Worm (Caenorhabditis elegans) whole organism, midembryonic: Measurements from ENCODE around the gene col-157.
"Not testable (repeated sequence)": the region's sequence is repeated elsewhere in the genome, so short reads cannot be mapped to it uniquely, and the experiment has no call there.

Source experiments
- T22C8.4 ChIP-seq: fragments of 200-800 bp; sonication (Bioruptor generic); IDR thresholded peaks from 2 replicates; pipeline ENCODE4 v1.3.6; 2022; ENCODE audit warnings: missing genetic modification characterization, missing compliant biosample characterization
- cog-1 ChIP-seq: sonication (generic microtip); optimal IDR thresholded peaks from 2 replicates; lab custom pipeline; 2016; ENCODE audit warnings: missing genetic modification characterization, missing compliant biosample characterization
- flt-1 ChIP-seq: fragments of 200-800 bp; sonication (Bioruptor generic); IDR thresholded peaks from 2 replicates; pipeline ENCODE4 v1.3.6; 2022; ENCODE audit warnings: missing genetic modification characterization, missing compliant biosample characterization
- klf-2 ChIP-seq: fragments of 200-800 bp; sonication (Bioruptor generic); conservative IDR thresholded peaks from 2 replicates; pipeline ENCODE4 v1.3.6; 2022; ENCODE audit warnings: missing genetic modification reagents, missing genetic modification characterization, missing compliant biosample characterization
- med-1 ChIP-seq: sonication (generic microtip); optimal IDR thresholded peaks from 2 replicates; lab custom pipeline; 2017; ENCODE audit warnings: missing genetic modification characterization, mild to moderate bottlenecking, missing compliant biosample characterization, antibody characterized with exemption, missing genetic modification reagents; ENCODE audit not compliant: insufficient read depth
- ref-1 ChIP-seq: fragments of 200-800 bp; sonication (Bioruptor generic); conservative IDR thresholded peaks from 2 replicates; pipeline ENCODE4 v1.3.6; 2022; ENCODE audit warnings: missing genetic modification reagents, missing genetic modification characterization, missing compliant biosample characterization
- tab-1 ChIP-seq: fragments of 200-800 bp; sonication (Bioruptor generic); IDR thresholded peaks from 2 replicates; pipeline ENCODE4 v1.3.6; 2022; ENCODE audit warnings: missing genetic modification characterization, missing compliant biosample characterization
- ztf-23 ChIP-seq: fragments of 200-800 bp; sonication (Bioruptor generic); IDR thresholded peaks from 2 replicates; pipeline ENCODE4 v1.3.6; 2022; ENCODE audit warnings: missing genetic modification reagents, missing genetic modification characterization, missing compliant biosample characterization
- ztf-29 ChIP-seq: fragments of 200-800 bp; sonication (Bioruptor generic); IDR thresholded peaks from 2 replicates; pipeline ENCODE4 v1.3.6; 2022; ENCODE audit warnings: missing genetic modification reagents, missing genetic modification characterization, missing compliant biosample characterization

The col-157 gene

ce11 chrV:11480734-11481133, 3.1 kb upstream of the col-157 start, which contains the start of gene T11F9.14:
TSS of gene T11F9.14 (minus strand) at chrV:11480834.
- TF ChIP-seq klf-2 (GFP tag; lab: Robert Waterston, UW); med-1 (GFP tag; lab: Kevin White, UChicago); flt-1: not testable (repeated sequence)

- TF ChIP-seq T22C8.4 (no peak), ztf-23 (no peak), cog-1 (no peak), klf-2 (GFP tag; lab: Robert Waterston, UW) (no peak), med-1 (GFP tag; lab: Kevin White, UChicago) (no peak), ztf-29 (GFP tag; lab: Robert Waterston, UW) (no peak), tab-1 (no peak), flt-1 (no peak), ref-1 (GFP tag; lab: Robert Waterston, UW) (no peak)
These were observed 562 bp downstream of the col-157 start for ce11 chrV:11484404-11484803.

- TF ChIP-seq ztf-23 (no peak), ztf-29 (GFP tag; lab: Robert Waterston, UW) (no peak), tab-1 (no peak), T22C8.4 (no peak), ref-1 (GFP tag; lab: Robert Waterston, UW) (no peak), med-1 (GFP tag; lab: Kevin White, UChicago) (no peak), flt-1 (no peak), cog-1 (no peak), klf-2 (GFP tag; lab: Robert Waterston, UW) (no peak)
These were observed 1.7 kb downstream of the col-157 start, which contains the start of gene srh-1 for ce11 chrV:11485558-11485957. TSS of gene srh-1 (plus strand) at chrV:11485858.

ce11 chrV:11486680-11487079, 2.8 kb downstream of the col-157 start, which contains the start of gene T11F9.10:
TSS of gene T11F9.10 (plus strand) at chrV:11486980.
- TF ChIP-seq ztf-23: no peak
- no peak for TF ChIP-seq cog-1
- no peak for TF ChIP-seq ztf-29 (GFP tag; lab: Robert Waterston, UW)
- no peak for TF ChIP-seq tab-1
- TF ChIP-seq ref-1 (GFP tag; lab: Robert Waterston, UW): no peak
- no peak for TF ChIP-seq klf-2 (GFP tag; lab: Robert Waterston, UW)
- no peak for TF ChIP-seq flt-1
- no peak for TF ChIP-seq T22C8.4
- TF ChIP-seq med-1 (GFP tag; lab: Kevin White, UChicago): no peak

ce11 chrV:11488288-11488687, 4.4 kb downstream of the col-157 start:
- no peak for TF ChIP-seq med-1 (GFP tag; lab: Kevin White, UChicago)
- no peak for TF ChIP-seq klf-2 (GFP tag; lab: Robert Waterston, UW)
- TF ChIP-seq ref-1 (GFP tag; lab: Robert Waterston, UW): no peak
- TF ChIP-seq tab-1: no peak
- TF ChIP-seq cog-1: no peak
- TF ChIP-seq ztf-29 (GFP tag; lab: Robert Waterston, UW): no peak
- TF ChIP-seq flt-1: no peak
- no peak for TF ChIP-seq ztf-23
- no peak for TF ChIP-seq T22C8.4

- TF ChIP-seq klf-2 (GFP tag; lab: Robert Waterston, UW) (no peak), cog-1 (no peak), ztf-23 (no peak), tab-1 (no peak), ref-1 (GFP tag; lab: Robert Waterston, UW) (no peak), ztf-29 (GFP tag; lab: Robert Waterston, UW) (no peak), med-1 (GFP tag; lab: Kevin White, UChicago) (no peak), flt-1 (no peak), T22C8.4 (no peak)
These were observed 6.5 kb downstream of the col-157 start, which contains the start of gene dhs-19 for ce11 chrV:11490382-11490781. TSS of gene dhs-19 (minus strand) at chrV:11490482.

ce11 chrV:11492456-11492855, 8.6 kb downstream of the col-157 start, which contains the start of gene T11F9.21:
TSS of gene T11F9.21 (plus strand) at chrV:11492756.
- TF ChIP-seq T22C8.4: no peak
- no peak for TF ChIP-seq med-1 (GFP tag; lab: Kevin White, UChicago)
- no peak for TF ChIP-seq ref-1 (GFP tag; lab: Robert Waterston, UW)
- TF ChIP-seq ztf-29 (GFP tag; lab: Robert Waterston, UW): no peak
- TF ChIP-seq flt-1: no peak
- no peak for TF ChIP-seq cog-1
- no peak for TF ChIP-seq ztf-23
- TF ChIP-seq klf-2 (GFP tag; lab: Robert Waterston, UW): no peak
- TF ChIP-seq tab-1: no peak

ce11 chrV:11496283-11496682, 12.4 kb downstream of the col-157 start, which contains the start of gene htrl-1:
TSS of gene htrl-1 (minus strand) at chrV:11496383.
- TF ChIP-seq med-1 (GFP tag; lab: Kevin White, UChicago): no peak

- no peak for TF ChIP-seq klf-2 (GFP tag; lab: Robert Waterston, UW)
- no peak for TF ChIP-seq T22C8.4
- TF ChIP-seq ztf-29 (GFP tag; lab: Robert Waterston, UW): no peak
- no peak for TF ChIP-seq ztf-23
- TF ChIP-seq cog-1: no peak
- no peak for TF ChIP-seq flt-1
- TF ChIP-seq tab-1: no peak
- no peak for TF ChIP-seq med-1 (GFP tag; lab: Kevin White, UChicago)
- TF ChIP-seq ref-1 (GFP tag; lab: Robert Waterston, UW): no peak
These were observed 13.6 kb downstream of the col-157 start for ce11 chrV:11497475-11497874.

- TF ChIP-seq tab-1 (no peak), cog-1 (no peak), klf-2 (GFP tag; lab: Robert Waterston, UW) (no peak), flt-1 (no peak), ref-1 (GFP tag; lab: Robert Waterston, UW) (no peak), ztf-23 (no peak), ztf-29 (GFP tag; lab: Robert Waterston, UW) (no peak), T22C8.4 (no peak), med-1 (GFP tag; lab: Kevin White, UChicago) (no peak)
These were observed 15.9 kb downstream of the col-157 start for ce11 chrV:11499786-11500185.
